Worm (Caenorhabditis elegans) whole organism, L4 larva: ENCODE measurements around the gene T27D12.1.

Source experiments
- F10B5.3 ChIP-seq: sonication (generic microtip); optimal IDR thresholded peaks from 2 replicates; lab custom pipeline; 2016; ENCODE audit warnings: mild to moderate bottlenecking, missing genetic modification characterization, missing compliant biosample characterization
- F49E8.2 ChIP-seq: sonication (generic microtip); optimal IDR thresholded peaks from 2 replicates; lab custom pipeline; 2016; ENCODE audit warnings: missing compliant biosample characterization, mild to moderate bottlenecking, missing genetic modification characterization, borderline replicate concordance
- ZK337.2 ChIP-seq: fragments of 200-800 bp; sonication (Bioruptor generic); IDR thresholded peaks from 2 replicates; pipeline ENCODE4 v1.3.6; 2022; ENCODE audit warnings: missing genetic modification reagents, missing genetic modification characterization, missing compliant biosample characterization
- ZK546.5 ChIP-seq, 2 experiments: sonication (generic microtip); optimal IDR thresholded peaks; 2 replicates each; lab custom pipeline; 2017; ENCODE audit warnings: missing biosample characterization in 2 of 2, missing genetic modification characterization in 2 of 2
- aha-1 ChIP-seq: fragments of 150-350 bp; peaks from one replicate; lab custom pipeline; 2014; ENCODE audit warnings: missing biosample characterization, missing genetic modification characterization
- ceh-32 ChIP-seq: sonication (generic microtip); optimal IDR thresholded peaks from 2 replicates; lab custom pipeline; 2016; ENCODE audit warnings: mild to moderate bottlenecking, missing genetic modification characterization, missing compliant biosample characterization; ENCODE audit not compliant: poor library complexity
- ces-1 ChIP-seq: fragments of 150-350 bp; sonication (generic microtip); optimal IDR thresholded peaks from 4 replicates; lab custom pipeline; 2014; ENCODE audit warnings: missing biosample characterization, missing genetic modification reagents, missing genetic modification characterization
- ctbp-1 ChIP-seq: fragments of 200-800 bp; sonication (Bioruptor generic); IDR thresholded peaks from 2 replicates; pipeline ENCODE4 v1.3.6; 2022; ENCODE audit warnings: missing genetic modification reagents, missing genetic modification characterization, missing compliant biosample characterization
- daf-16 ChIP-seq, 3 experiments: sonication (generic microtip); optimal IDR thresholded peaks; 2 replicates each; lab custom pipeline; 2016 to 2017; ENCODE audit warnings: missing genetic modification characterization in 3 of 3, missing genetic modification reagents in 3 of 3, mild to moderate bottlenecking in 2 of 3, missing compliant biosample characterization in 2 of 3, missing biosample characterization in 1 of 3, moderate library complexity in 1 of 3
- dve-1 ChIP-seq: sonication (generic microtip); optimal IDR thresholded peaks from 2 replicates; lab custom pipeline; 2017; ENCODE audit warnings: antibody characterized with exemption, mild to moderate bottlenecking, missing genetic modification characterization, missing compliant biosample characterization; ENCODE audit not compliant: insufficient read depth
- egl-27 ChIP-seq: sonication (generic microtip); optimal IDR thresholded peaks from 3 replicates; lab custom pipeline; 2017; ENCODE audit warnings: missing biosample characterization, missing genetic modification reagents, missing genetic modification characterization
- fos-1 ChIP-seq: fragments of 150-350 bp; optimal IDR thresholded peaks from 2 replicates; lab custom pipeline; 2014; ENCODE audit warnings: missing biosample characterization, missing genetic modification characterization
- gei-8 ChIP-seq: fragments of 200-800 bp; sonication (Bioruptor generic); optimal IDR thresholded peaks from 2 replicates; lab custom pipeline; 2018; ENCODE audit warnings: mild to moderate bottlenecking, missing genetic modification characterization, missing compliant biosample characterization
- hlh-11 ChIP-seq: fragments of 200-800 bp; sonication (Bioruptor generic); optimal IDR thresholded peaks from 2 replicates; lab custom pipeline; 2018; ENCODE audit warnings: mild to moderate bottlenecking, missing genetic modification characterization, missing compliant biosample characterization
- hlh-30 ChIP-seq: sonication (generic microtip); optimal IDR thresholded peaks from 2 replicates; lab custom pipeline; 2017; ENCODE audit warnings: antibody characterized with exemption, mild to moderate bottlenecking, missing genetic modification characterization, missing compliant biosample characterization; ENCODE audit not compliant: insufficient read depth
- jun-1 ChIP-seq: fragments of 150-350 bp; optimal IDR thresholded peaks from 2 replicates; lab custom pipeline; 2014; ENCODE audit warnings: missing biosample characterization, missing genetic modification reagents, missing genetic modification characterization
- lin-1 ChIP-seq: fragments of 200-800 bp; sonication (Bioruptor generic); IDR thresholded peaks from 2 replicates; pipeline ENCODE4 v1.3.6; 2022; ENCODE audit warnings: missing genetic modification reagents, missing genetic modification characterization, missing compliant biosample characterization
- mdl-1 ChIP-seq, 2 experiments: fragments of 150-350 bp in 1 of 2; sonication (generic microtip) in 1 of 2; optimal IDR thresholded peaks; 2 replicates each; lab custom pipeline; 2014 to 2017; ENCODE audit warnings: missing biosample characterization in 2 of 2, missing genetic modification characterization in 2 of 2
- mdt-29 ChIP-seq: fragments of 200-800 bp; sonication (Bioruptor generic); IDR thresholded peaks from 2 replicates; pipeline ENCODE4 v1.3.6; 2022; ENCODE audit warnings: missing genetic modification reagents, missing genetic modification characterization, missing compliant biosample characterization
- mep-1 ChIP-seq: fragments of 150-350 bp; sonication (generic microtip); optimal IDR thresholded peaks from 3 replicates; lab custom pipeline; 2014; ENCODE audit warnings: missing biosample characterization, missing genetic modification characterization
- mxl-3 ChIP-seq: fragments of 200-800 bp; sonication (Bioruptor generic); optimal IDR thresholded peaks from 2 replicates; lab custom pipeline; 2018; ENCODE audit warnings: mild to moderate bottlenecking, missing genetic modification characterization, missing compliant biosample characterization
- nhr-10 ChIP-seq: fragments of 150-350 bp; optimal IDR thresholded peaks from 2 replicates; lab custom pipeline; 2014; ENCODE audit warnings: missing biosample characterization, missing genetic modification characterization
- nhr-102 ChIP-seq: sonication (generic microtip); optimal IDR thresholded peaks from 2 replicates; lab custom pipeline; 2016; ENCODE audit warnings: mild to moderate bottlenecking, missing genetic modification characterization, moderate library complexity, missing compliant biosample characterization
- nhr-111 ChIP-seq: fragments of 200-800 bp; sonication (Bioruptor generic); optimal IDR thresholded peaks from 2 replicates; lab custom pipeline; 2018; ENCODE audit warnings: mild to moderate bottlenecking, missing genetic modification characterization, missing compliant biosample characterization
- nhr-28 ChIP-seq: fragments of 150-350 bp; optimal IDR thresholded peaks from 2 replicates; lab custom pipeline; 2014; ENCODE audit warnings: missing biosample characterization, missing genetic modification characterization
- nhr-41 ChIP-seq: fragments of 200-800 bp; sonication (Bioruptor generic); IDR thresholded peaks from 2 replicates; pipeline ENCODE4 v1.3.6; 2022; ENCODE audit warnings: missing genetic modification reagents, missing genetic modification characterization, missing compliant biosample characterization
- nhr-48 ChIP-seq: sonication (generic microtip); optimal IDR thresholded peaks from 2 replicates; lab custom pipeline; 2016; ENCODE audit warnings: mild to moderate bottlenecking, missing genetic modification characterization, missing compliant biosample characterization
- saeg-2 ChIP-seq: fragments of 200-800 bp; sonication (Bioruptor generic); IDR thresholded peaks from 2 replicates; pipeline ENCODE4 v1.3.6; 2022; ENCODE audit warnings: missing genetic modification reagents, missing genetic modification characterization, missing compliant biosample characterization
- set-16 ChIP-seq: fragments of 200-800 bp; sonication (Bioruptor generic); IDR thresholded peaks from 2 replicates; pipeline ENCODE4 v1.3.6; 2022; ENCODE audit warnings: missing genetic modification reagents, missing genetic modification characterization, missing compliant biosample characterization
- skn-1 ChIP-seq: fragments of 150-350 bp; optimal IDR thresholded peaks from 2 replicates; lab custom pipeline; 2014; ENCODE audit warnings: missing biosample characterization, missing genetic modification characterization
- snpc-1.2 ChIP-seq: fragments of 200-800 bp; sonication (Bioruptor generic); IDR thresholded peaks from 2 replicates; pipeline ENCODE4 v1.3.6; 2022; ENCODE audit warnings: missing genetic modification reagents, missing genetic modification characterization, missing compliant biosample characterization
- spr-3 ChIP-seq: fragments of 200-800 bp; sonication (Bioruptor generic); optimal IDR thresholded peaks from 2 replicates; lab custom pipeline; 2018; ENCODE audit warnings: mild to moderate bottlenecking, missing genetic modification characterization, missing compliant biosample characterization
- tag-97 ChIP-seq: fragments of 200-800 bp; sonication (Bioruptor generic); IDR thresholded peaks from 2 replicates; pipeline ENCODE4 v1.3.6; 2022; ENCODE audit warnings: missing genetic modification characterization, missing compliant biosample characterization
- unc-130 ChIP-seq: sonication (generic microtip); optimal IDR thresholded peaks from 2 replicates; lab custom pipeline; 2016; ENCODE audit warnings: missing genetic modification reagents, missing genetic modification characterization, missing compliant biosample characterization
- unc-62 ChIP-seq, 3 experiments: fragments of 150-350 bp in 1 of 3; sonication (generic microtip); optimal IDR thresholded peaks in 2 of 3; peaks in 1 of 3; 1 replicate in 1 of 3; 2 replicates in 2 of 3; lab custom pipeline; 2014 to 2017; ENCODE audit warnings: missing biosample characterization in 3 of 3, missing genetic modification characterization in 3 of 3, missing genetic modification reagents in 3 of 3, missing genotype in 1 of 3
- vab-7 ChIP-seq: fragments of 200-800 bp; sonication (Bioruptor generic); IDR thresholded peaks from 2 replicates; pipeline ENCODE4 v1.3.6; 2022; ENCODE audit warnings: missing genetic modification reagents, missing genetic modification characterization, missing compliant biosample characterization
- zag-1 ChIP-seq: fragments of 150-350 bp; optimal IDR thresholded peaks from 2 replicates; lab custom pipeline; 2014; ENCODE audit warnings: missing biosample characterization, missing genetic modification characterization
- zfp-3 ChIP-seq: fragments of 200-800 bp; sonication (Bioruptor generic); conservative IDR thresholded peaks from 2 replicates; pipeline ENCODE4 v1.3.6; 2022; ENCODE audit warnings: missing genetic modification reagents, missing genetic modification characterization, missing compliant biosample characterization
- zip-2 ChIP-seq: fragments of 150-350 bp; optimal IDR thresholded peaks from 2 replicates; lab custom pipeline; 2014; ENCODE audit warnings: missing biosample characterization, missing genetic modification characterization

The T27D12.1 gene

DNA sequence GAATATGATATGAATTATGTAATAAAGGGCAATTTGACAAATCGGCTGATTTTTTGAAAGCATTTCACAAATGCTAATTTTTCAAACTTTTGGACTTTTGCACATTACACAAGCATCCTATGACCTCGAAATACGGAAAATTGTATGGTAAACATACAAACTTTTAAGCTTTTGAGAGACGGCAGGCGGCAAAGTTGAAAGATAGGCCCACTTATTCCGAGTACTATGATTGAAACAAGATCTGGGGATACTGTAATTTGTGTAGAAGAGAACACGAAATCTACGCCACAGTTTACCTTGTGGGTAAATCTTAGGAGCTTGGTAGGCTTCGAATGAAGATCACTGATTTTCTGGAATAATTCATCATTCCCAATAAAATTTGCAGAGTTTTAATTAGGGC lies 41.2 kb downstream of the T27D12.1 start, which contains the start of gene ZK930.6:
TSS of gene ZK930.6 (plus strand) at position 301 of the 400 bp plus-strand sequence.
- TF ChIP-seq zfp-3 (GFP tag; lab: Robert Waterston, UW) (no peak), egl-27 (tag; lab: Kevin White, UChicago) (no peak), spr-3 (GFP tag; lab: Kevin White, UChicago) (no peak), zag-1 (no peak), daf-16 (GFP tag; optimal IDR thresholded peaks at IDR 0.05; lab: Kevin White, UChicago) (no peak), daf-16 (tag; optimal IDR thresholded peaks at IDR 0.05; lab: Kevin White, UChicago) (no peak), nhr-10 (tag; lab: Kevin White, UChicago) (no peak), nhr-41 (GFP tag; lab: Robert Waterston, UW) (no peak), tag-97 (no peak), nhr-111 (GFP tag; lab: Kevin White, UChicago) (no peak), ctbp-1 (GFP tag; lab: Robert Waterston, UW) (no peak), unc-130 (no peak), zip-2 (tag; lab: Kevin White, UChicago) (no peak), ces-1 (GFP tag; lab: Kevin White, UChicago) (no peak), saeg-2 (GFP tag; lab: Robert Waterston, UW) (no peak), aha-1 (no peak), gei-8 (GFP tag; lab: Kevin White, UChicago) (no peak), snpc-1.2 (no peak), nhr-48 (tag; lab: Kevin White, UChicago) (no peak), F49E8.2 (tag; lab: Kevin White, UChicago) (no peak), dve-1 (no peak)

DNA sequence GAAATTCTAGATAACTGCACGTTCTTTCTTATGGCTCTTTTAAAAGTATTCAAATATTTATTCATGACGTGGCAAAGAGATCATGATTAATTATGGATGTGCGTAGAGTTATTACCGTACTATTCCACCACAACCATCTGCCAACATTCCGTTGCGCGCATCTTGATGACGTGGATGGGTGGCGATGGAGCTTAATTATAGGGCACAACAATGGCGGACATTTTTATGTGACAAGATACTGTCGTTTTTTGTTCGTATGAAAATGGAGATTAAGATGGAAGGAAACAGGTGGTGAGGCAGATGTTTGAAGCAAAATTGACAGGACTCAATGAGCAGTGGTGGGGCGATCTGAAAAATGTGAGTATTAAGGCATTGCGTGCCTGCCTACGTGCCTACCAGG lies 45.3 kb downstream of the T27D12.1 start:
- TF ChIP-seq nhr-111 (GFP tag; lab: Kevin White, UChicago), result no peak
- TF ChIP-seq unc-62 (GFP tag; optimal IDR thresholded peaks at IDR 0.05 in 1 of 2; lab: Kevin White, UChicago), result peak in 1 of 2 experiments; percentile 14
- TF ChIP-seq unc-62 (tag; optimal IDR thresholded peaks at IDR 0.05; lab: Kevin White, UChicago), result no peak

ce11 chrII:11888150-11888549 lies 45.7 kb downstream of the T27D12.1 start:
- TF ChIP-seq ZK337.2, result no peak
- TF ChIP-seq mdl-1 (tag; optimal IDR thresholded peaks at IDR 0.05; lab: Kevin White, UChicago), result no peak
- no peak for TF ChIP-seq F49E8.2 (tag; lab: Kevin White, UChicago)
- TF ChIP-seq fos-1 (tag; lab: Kevin White, UChicago), result no peak
- TF ChIP-seq vab-7 (GFP tag; lab: Robert Waterston, UW), result no peak
- no peak for TF ChIP-seq mdt-29 (GFP tag; lab: Robert Waterston, UW)
- no peak for TF ChIP-seq skn-1 (tag; lab: Kevin White, UChicago)
- no peak for TF ChIP-seq lin-1 (GFP tag; lab: Robert Waterston, UW)
- no peak for TF ChIP-seq nhr-102 (tag; lab: Kevin White, UChicago)
- no peak for TF ChIP-seq ZK546.5 (tag; optimal IDR thresholded peaks at IDR 0.05; lab: Kevin White, UChicago)
- TF ChIP-seq ceh-32, result no peak
- TF ChIP-seq unc-62 (GFP tag; optimal IDR thresholded peaks at IDR 0.05 in 1 of 2; lab: Kevin White, UChicago), result no peak
- TF ChIP-seq unc-62 (tag; optimal IDR thresholded peaks at IDR 0.05; lab: Kevin White, UChicago), result no peak

- TF ChIP-seq hlh-30 (tag; lab: Kevin White, UChicago) (peak; percentile 72), jun-1 (no peak), mep-1 (tag; lab: Kevin White, UChicago) (peak; percentile 52), hlh-11 (tag; lab: Kevin White, UChicago) (peak; percentile 3), F10B5.3 (tag; lab: Kevin White, UChicago) (peak; percentile 28), zip-2 (tag; lab: Kevin White, UChicago) (no peak), set-16 (0 out of 2 replicates have a peak, but pooled peaks have one; percentile 37), nhr-28 (peak; percentile 39), mxl-3 (peak; percentile 71)
Observed at ce11 chrII:11889420-11890075, 47.1 kb downstream of the T27D12.1 start.
